Fruit fly (Drosophila melanogaster): ENCODE measurements around the gene CG7011.

The CG7011 gene

DNA sequence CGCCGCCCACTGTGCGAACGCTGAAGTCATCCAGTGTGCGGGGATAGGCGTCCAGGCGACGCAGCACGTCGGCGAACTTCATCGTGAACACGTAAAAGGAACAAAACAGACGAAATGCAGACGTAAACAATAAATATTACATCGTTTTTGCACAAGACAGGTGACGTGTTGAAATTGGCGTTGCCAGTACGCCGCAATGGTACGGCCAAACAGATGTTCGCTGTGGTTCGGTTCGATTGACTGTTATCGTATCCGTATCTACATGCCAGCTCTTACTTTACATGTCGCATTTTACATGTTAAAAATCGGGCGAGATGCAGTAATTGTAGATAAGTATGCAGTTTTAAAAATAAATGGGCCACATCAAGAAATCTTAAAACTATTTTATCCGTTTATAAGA is at the start of gene CG7011:
CG7011 (minus strand) TSS at position 215 of the 400 bp plus-strand sequence.
- TF ChIP-seq CG17801 (GFP tag; optimal IDR thresholded peaks at IDR 0.05; ENCODE audit: partially characterized antibody), result no peak

DNA sequence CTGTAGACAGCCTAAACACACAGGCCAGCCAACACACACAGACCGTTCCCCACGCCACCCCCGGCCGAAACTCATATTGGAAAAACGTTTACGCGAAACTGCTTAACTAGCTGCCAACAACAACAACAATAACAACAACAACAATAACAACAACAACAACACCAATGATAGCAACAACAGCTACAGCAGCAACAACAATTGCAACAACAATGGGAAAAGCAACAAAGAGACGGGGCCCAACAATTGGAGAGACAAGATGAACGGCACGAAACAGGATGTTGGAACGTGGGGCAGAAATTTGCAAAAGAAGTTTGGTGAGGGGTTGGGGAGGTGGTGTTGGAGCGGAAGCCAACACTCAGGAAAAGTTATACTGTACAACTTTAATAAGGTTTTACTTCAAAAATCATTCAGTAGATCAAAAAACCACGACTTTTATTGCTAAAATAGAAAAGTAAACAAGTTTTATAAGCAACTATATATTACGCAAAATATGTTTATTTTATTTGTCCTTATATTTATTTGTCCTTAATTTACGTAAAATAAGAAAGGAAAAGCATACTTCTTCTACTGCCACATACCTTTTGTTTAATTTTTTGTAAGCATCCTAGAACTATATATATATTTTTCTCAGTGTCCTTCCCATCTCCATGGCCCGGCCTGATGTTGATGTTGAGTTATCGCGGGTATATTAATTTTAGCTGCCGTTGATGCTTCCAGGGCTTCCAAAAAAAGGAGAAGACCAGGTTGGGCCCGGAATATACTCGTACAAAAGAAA is 48.6 kb upstream of the CG7011 start:
- TF ChIP-seq CG17801 (GFP tag; optimal IDR thresholded peaks at IDR 0.05; ENCODE audit: partially characterized antibody), result no peak

DNA sequence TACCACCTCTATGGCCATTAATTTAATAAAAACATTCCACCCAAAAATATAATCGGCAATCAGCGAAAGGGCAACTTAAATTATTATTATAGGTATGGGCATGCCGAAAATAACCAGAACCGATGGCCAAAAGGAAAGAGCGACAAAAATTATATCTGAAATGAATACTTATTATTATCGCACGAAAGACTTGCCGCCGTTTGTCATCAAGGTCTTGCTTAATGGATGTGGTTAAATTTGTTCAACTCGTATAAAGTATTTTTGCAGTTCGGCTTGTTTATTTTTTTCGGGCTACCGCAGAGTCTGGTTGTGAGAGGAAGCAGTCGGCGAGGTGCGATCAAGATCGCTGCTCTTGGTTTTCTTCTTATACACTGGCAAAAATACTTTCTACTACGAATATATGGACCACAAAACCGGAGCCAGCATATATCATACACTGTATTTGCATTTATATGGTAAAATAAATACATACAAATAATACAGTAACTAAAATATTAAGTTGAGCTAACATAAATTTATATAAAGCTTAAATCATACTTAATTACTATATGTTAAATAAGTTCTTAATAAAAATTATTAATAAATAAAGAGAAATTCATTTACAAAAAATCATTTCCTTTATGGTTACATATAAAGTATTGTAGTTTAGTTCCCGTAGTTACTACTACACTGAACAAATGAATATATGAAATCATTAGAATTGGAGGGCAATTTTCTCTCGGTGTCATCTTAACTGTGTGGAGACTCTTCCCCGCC is 45.4 kb upstream of the CG7011 start:
- no peak for TF ChIP-seq CG17801 (GFP tag; optimal IDR thresholded peaks at IDR 0.05; ENCODE audit: partially characterized antibody)

DNA sequence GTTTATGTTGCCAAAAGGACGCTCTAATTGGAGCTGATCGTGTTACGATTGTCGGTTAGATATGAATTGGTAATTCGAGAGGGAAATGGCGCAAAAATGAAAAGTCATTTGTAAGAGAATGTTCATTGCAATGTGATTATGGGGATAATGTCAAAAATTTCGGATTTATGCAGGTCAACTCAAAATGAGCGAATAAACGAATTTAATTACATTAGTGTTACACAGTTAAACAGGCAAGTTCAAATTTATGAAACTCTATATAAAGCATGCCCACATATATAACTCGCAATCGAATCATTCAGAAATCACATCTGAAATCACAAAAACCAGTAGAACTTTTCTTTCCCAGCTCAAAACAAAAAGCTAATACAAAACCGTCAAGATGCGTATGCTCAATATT is 44.1 kb upstream of the CG7011 start, which contains the start of gene Prx1:
Prx1 (plus strand) TSS at position 301 of the 400 bp plus-strand sequence.
- no peak for TF ChIP-seq CG17801 (GFP tag; optimal IDR thresholded peaks at IDR 0.05; ENCODE audit: partially characterized antibody)

DNA sequence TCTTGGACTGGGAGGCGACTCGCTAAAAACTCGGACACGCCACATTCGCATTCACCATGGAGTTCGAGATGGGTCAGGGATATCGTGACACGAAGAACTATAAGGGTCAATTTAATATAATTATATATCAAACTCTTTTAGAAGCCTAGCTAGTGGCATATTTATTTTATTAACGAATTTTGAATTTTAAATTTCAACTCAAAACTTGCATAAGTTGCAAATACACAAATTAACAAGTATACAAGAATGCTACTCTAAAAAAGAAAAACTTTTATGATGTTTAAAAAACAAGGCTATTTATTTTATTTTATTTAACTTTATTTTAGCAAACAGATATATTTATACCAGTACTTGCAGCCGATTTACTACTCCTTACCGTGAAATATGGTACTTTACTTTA is 42.6 kb upstream of the CG7011 start:
- no peak for TF ChIP-seq CG17801 (GFP tag; optimal IDR thresholded peaks at IDR 0.05; ENCODE audit: partially characterized antibody)

DNA sequence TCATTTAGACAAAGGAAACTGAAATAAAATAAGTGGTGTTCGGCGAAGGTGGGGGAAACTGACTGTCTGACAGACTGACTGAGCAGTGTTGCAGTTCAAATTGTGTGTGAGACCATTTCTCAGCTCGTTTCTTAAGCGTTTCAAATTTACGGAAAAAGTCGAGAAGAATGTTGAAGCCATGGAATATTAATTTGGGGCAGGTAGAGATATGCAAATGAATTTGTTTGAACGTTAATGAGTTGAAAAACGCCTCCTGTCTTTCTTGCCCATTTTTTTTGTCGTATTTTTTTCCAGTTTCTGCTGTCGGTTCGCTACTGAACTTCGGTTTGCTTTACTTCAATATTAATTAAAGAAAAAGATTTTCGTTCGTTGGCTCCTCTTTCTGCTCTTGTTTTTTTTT is 40.2 kb upstream of the CG7011 start:
- no peak for TF ChIP-seq CG17801 (GFP tag; optimal IDR thresholded peaks at IDR 0.05; ENCODE audit: partially characterized antibody)

DNA sequence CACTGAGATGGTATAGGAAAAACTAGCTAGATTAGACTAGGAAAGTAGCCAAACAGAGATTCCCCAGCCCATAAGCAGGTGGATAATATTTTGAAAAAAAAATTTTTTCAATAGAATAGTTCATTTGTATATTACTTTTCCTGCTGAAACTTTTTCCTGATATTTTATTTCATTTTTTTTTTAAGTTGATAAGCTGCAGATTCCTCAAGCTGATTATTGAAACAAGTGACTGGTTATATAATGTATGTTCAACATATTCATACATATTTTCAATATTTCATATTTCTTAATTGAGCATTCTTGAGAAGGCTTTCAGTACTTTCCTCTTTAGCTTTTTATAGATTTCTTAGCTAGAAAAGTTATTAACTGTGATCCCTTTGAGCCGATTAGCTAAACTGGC is 39.7 kb upstream of the CG7011 start:
- TF ChIP-seq CG17801 (GFP tag; optimal IDR thresholded peaks at IDR 0.05; ENCODE audit: partially characterized antibody), result no peak

- no peak for TF ChIP-seq CG17801 (GFP tag; optimal IDR thresholded peaks at IDR 0.05; ENCODE audit: partially characterized antibody)
Measured at dm6 chr3L:15201351-15201750, 37.9 kb upstream of the CG7011 start.

dm6 chr3L:15200280-15200987 is 37.0 kb upstream of the CG7011 start:
- no peak for TF ChIP-seq CG17801 (GFP tag; optimal IDR thresholded peaks at IDR 0.05; ENCODE audit: partially characterized antibody)

DNA sequence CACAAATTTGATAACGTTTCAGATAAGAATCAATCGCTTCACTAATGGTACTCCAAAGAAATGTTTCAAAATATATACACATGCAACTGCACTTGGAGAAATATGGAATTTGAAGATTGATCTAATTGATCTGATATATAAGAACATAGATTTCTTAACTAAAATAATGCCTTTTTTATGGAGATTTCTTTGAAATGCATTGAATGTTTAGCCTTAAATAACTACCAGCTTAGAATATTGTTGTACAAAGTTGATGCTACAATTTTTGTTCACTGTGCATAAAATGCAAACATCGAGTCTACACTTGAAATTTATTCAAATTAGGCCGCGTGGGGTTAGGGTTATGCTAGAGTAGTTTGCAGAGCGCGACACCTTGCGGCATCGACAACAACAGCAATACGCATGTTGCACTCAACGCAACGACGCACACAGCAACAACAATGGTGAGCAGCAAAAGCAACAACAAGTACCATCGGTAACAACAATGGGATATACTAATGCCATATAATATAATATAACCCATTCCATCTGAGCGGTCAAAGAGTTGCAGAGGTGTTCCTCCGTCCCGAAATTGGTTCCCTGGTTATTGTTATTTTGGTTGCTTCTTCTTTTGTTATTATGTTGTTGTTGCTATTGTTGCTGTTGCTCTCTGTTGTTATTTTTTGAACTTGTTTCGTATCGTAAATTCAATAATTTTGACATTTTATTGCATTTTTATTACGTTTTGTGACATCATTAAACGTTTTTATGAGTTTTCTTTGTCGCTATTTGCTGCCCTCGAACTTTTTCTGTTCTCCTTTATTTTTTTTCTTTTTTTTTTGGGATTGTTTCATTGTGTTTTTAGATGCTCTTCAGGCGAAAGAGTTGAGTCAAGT is 36.0 kb upstream of the CG7011 start:
- no peak for TF ChIP-seq CG17801 (GFP tag; optimal IDR thresholded peaks at IDR 0.05; ENCODE audit: partially characterized antibody)

DNA sequence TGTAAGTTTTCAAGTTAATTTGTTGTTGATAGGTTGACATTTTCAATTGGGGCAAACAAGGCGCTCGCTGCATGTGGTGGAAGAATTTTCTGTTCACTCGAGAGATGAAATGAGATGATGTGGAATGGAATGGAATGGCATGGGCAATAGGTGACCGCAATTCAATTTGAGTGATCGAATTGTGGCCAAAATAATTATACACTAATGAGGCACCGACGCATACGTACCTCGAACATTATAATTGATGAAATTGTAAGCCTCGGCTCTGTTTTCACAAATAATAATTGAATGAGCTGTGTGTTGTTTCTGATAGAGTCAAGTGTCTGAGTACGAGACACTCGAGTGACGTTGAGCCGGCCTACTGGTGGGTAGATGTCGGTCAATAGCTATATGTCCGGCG is 34.5 kb upstream of the CG7011 start:
- no peak for TF ChIP-seq CG17801 (GFP tag; optimal IDR thresholded peaks at IDR 0.05; ENCODE audit: partially characterized antibody)

dm6 chr3L:15196711-15197320 is 33.4 kb upstream of the CG7011 start:
- no peak for TF ChIP-seq CG17801 (GFP tag; optimal IDR thresholded peaks at IDR 0.05; ENCODE audit: partially characterized antibody)

- TF ChIP-seq CG17801 (GFP tag; optimal IDR thresholded peaks at IDR 0.05; ENCODE audit: partially characterized antibody), result no peak
Measured at dm6 chr3L:15196189-15196588, 32.8 kb upstream of the CG7011 start.

DNA sequence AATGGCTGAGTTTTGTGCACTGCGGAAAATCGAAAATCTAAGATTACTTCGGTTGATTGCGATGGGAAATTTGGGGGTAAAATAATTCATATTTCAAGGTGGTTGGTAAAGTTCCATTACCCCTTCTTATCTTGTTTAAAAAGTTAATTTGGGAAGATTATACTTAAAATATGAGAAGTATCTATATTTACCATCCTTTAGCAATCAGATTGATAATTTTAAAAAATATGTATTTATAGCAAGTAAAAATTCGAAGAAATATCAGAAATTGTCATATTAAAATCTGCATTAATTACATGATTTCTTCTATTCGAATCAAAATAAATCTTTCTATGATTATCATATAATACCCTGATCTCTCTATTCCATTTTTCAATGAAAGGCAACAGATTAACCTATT is 32.1 kb upstream of the CG7011 start:
- TF ChIP-seq CG17801 (GFP tag; optimal IDR thresholded peaks at IDR 0.05; ENCODE audit: partially characterized antibody), result no peak
